Worm (Caenorhabditis elegans): ENCODE data around the gene F15H10.8.

The F15H10.8 gene

DNA sequence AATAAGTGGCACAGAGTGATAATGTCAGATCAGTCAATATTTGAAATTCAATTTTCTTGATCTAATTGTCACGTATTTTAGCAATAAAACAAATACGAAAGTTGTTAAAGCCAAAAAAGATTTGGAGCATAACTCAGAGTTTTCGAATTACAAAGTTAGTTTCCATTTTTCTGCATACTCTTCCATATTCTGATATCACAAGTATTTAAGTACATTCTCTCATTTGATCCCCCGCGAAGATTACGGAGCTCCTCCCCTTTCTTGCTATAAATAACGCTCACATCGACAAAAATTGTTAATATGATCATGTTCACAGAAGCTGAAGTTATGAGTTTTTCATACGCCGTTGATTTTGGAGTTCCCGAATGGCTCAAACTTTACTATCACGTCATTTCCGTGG lies 34.4 kb downstream of the F15H10.8 start, which contains the start of gene sri-20:
sri-20 (plus strand) TSS at position 301 of the 400 bp plus-strand sequence.
- TF ChIP-seq cnd-1 (tag; optimal IDR thresholded peaks at IDR 0.05) (no peak), ceh-43 (GFP tag; optimal IDR thresholded peaks at IDR 0.05) (no peak), elt-3 (tag; optimal IDR thresholded peaks at IDR 0.05) (no peak), pha-4 (tag; optimal IDR thresholded peaks at IDR 0.05) (no peak), nhr-237 (tag; optimal IDR thresholded peaks at IDR 0.05) (no peak), lsy-2 (tag; optimal IDR thresholded peaks at IDR 0.05) (no peak), ceh-39 (tag; optimal IDR thresholded peaks at IDR 0.05) (no peak), drap-1 (GFP tag; optimal IDR thresholded peaks at IDR 0.05) (no peak), lin-13 (tag; optimal IDR thresholded peaks at IDR 0.05) (no peak), M03D4.4 (tag; optimal IDR thresholded peaks at IDR 0.05) (no peak), flh-1 (GFP tag; optimal IDR thresholded peaks at IDR 0.05) (no peak), zip-8 (tag; optimal IDR thresholded peaks at IDR 0.05) (no peak), nhr-28 (tag; optimal IDR thresholded peaks at IDR 0.05) (no peak), unc-120 (tag; optimal IDR thresholded peaks at IDR 0.05; ENCODE audit: poor library complexity, severe bottlenecking) (no peak), tbx-8 (GFP tag; optimal IDR thresholded peaks at IDR 0.05) (no peak)

DNA sequence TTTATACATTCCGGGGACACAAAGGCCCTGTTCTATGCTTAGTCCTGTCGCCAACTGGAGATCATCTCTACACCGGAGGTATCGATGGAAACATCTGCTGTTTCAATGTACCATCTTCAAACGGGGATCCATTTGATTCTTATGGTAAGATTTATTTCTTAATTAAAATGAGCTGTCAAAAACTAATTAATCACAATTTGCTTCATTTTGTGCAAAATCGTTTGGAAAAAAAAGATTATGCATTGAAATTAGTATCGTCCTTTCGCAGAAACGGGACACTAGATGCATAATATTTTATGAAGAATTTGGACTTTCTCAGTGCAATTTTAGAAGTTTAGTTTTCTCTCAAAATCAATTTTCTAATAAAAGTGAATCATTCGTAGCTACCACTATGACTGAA lies 38.9 kb downstream of the F15H10.8 start:
- TF ChIP-seq nhr-2 (tag; optimal IDR thresholded peaks at IDR 0.05) (no peak), bed-3 (GFP tag; optimal IDR thresholded peaks at IDR 0.05) (no peak)

DNA sequence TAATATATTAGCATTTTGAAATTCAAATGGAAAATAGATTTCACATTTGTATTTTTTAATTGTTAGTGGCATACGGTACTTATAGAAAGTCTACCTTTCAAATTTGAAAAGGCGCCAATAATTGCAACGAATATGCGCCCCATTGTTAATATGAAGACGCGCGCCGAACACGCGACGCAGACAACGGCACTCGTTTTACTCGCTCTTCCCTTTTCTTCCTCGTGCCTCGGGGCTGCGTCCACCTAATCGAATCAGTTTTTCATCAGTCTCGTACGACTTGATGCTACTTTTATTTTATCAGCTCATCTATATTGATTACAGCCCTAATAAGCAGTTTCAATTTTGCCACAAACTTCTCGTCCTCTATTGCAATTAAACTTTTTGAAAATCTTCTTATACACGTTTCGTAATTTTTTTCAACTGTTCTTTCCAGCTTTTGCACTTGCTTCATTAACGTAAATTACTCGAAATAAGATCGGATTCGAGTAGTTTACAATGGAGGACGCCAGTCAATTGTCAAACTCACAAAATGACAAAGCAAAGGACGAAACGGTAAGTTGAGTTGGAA lies 40.8 kb downstream of the F15H10.8 start, which contains the start of gene cash-1:
cash-1 (plus strand) TSS at position 432 of the 568 bp plus-strand sequence.
- TF ChIP-seq pha-4 (tag; optimal IDR thresholded peaks at IDR 0.05): peak; percentile 18
- TF ChIP-seq nhr-76 (tag; optimal IDR thresholded peaks at IDR 0.05): no peak
- peak; percentile 18 for TF ChIP-seq ceh-39 (tag; optimal IDR thresholded peaks at IDR 0.05)
- no peak for TF ChIP-seq lin-32 (GFP tag; optimal IDR thresholded peaks at IDR 0.05)
- TF ChIP-seq mab-5 (tag; optimal IDR thresholded peaks at IDR 0.05): no peak
- no peak for TF ChIP-seq cnd-1 (tag; optimal IDR thresholded peaks at IDR 0.05)
- TF ChIP-seq nhr-2 (tag; optimal IDR thresholded peaks at IDR 0.05): no peak
- no peak for TF ChIP-seq sptf-1 (tag; optimal IDR thresholded peaks at IDR 0.05)
- no peak for TF ChIP-seq mls-2 (tag; optimal IDR thresholded peaks at IDR 0.05)
- no peak for TF ChIP-seq unc-39 (tag; optimal IDR thresholded peaks at IDR 0.05)
- no peak for TF ChIP-seq zip-8 (tag; optimal IDR thresholded peaks at IDR 0.05)
- TF ChIP-seq unc-120 (tag; optimal IDR thresholded peaks at IDR 0.05; ENCODE audit: poor library complexity, severe bottlenecking): no peak
- TF ChIP-seq flh-1 (GFP tag; optimal IDR thresholded peaks at IDR 0.05): no peak
- no peak for TF ChIP-seq blmp-1 (tag; optimal IDR thresholded peaks at IDR 0.05)
- TF ChIP-seq ceh-43 (GFP tag; optimal IDR thresholded peaks at IDR 0.05): no peak
- TF ChIP-seq nhr-28 (tag; optimal IDR thresholded peaks at IDR 0.05): no peak
- no peak for TF ChIP-seq elt-1 (tag; optimal IDR thresholded peaks at IDR 0.05; ENCODE audit: borderline replicate concordance, insufficient read depth)
- TF ChIP-seq elt-3 (tag; optimal IDR thresholded peaks at IDR 0.05): no peak
- no peak for TF ChIP-seq ham-2 (GFP tag; optimal IDR thresholded peaks at IDR 0.05)
- peak; percentile 54 for TF ChIP-seq mep-1 (tag; optimal IDR thresholded peaks at IDR 0.05)
- TF ChIP-seq sem-2 (GFP tag; optimal IDR thresholded peaks at IDR 0.05): no peak
- TF ChIP-seq lin-13 (tag; optimal IDR thresholded peaks at IDR 0.05): peak; percentile 23
- peak; percentile 89 for TF ChIP-seq ces-1 (GFP tag; optimal IDR thresholded peaks at IDR 0.05)
- peak; percentile 68 for TF ChIP-seq lsy-2 (tag; optimal IDR thresholded peaks at IDR 0.05)
- no peak for TF ChIP-seq ztf-11 (tag; optimal IDR thresholded peaks at IDR 0.05)
- no peak for TF ChIP-seq ceh-83 (GFP tag; optimal IDR thresholded peaks at IDR 0.05)
- TF ChIP-seq hlh-1 (tag; optimal IDR thresholded peaks at IDR 0.05): peak; percentile 10
- TF ChIP-seq snpc-4 (tag; optimal IDR thresholded peaks at IDR 0.05): no peak
- no peak for TF ChIP-seq drap-1 (GFP tag; optimal IDR thresholded peaks at IDR 0.05)
- TF ChIP-seq tbx-8 (GFP tag; optimal IDR thresholded peaks at IDR 0.05): no peak
- TF ChIP-seq nhr-12 (tag; optimal IDR thresholded peaks at IDR 0.05): no peak
- TF ChIP-seq unc-62 (GFP tag; optimal IDR thresholded peaks at IDR 0.05): no peak
- TF ChIP-seq M03D4.4 (tag; optimal IDR thresholded peaks at IDR 0.05): no peak
- TF ChIP-seq bed-3 (GFP tag; optimal IDR thresholded peaks at IDR 0.05): no peak
- TF ChIP-seq nhr-237 (tag; optimal IDR thresholded peaks at IDR 0.05): peak; percentile 32

DNA sequence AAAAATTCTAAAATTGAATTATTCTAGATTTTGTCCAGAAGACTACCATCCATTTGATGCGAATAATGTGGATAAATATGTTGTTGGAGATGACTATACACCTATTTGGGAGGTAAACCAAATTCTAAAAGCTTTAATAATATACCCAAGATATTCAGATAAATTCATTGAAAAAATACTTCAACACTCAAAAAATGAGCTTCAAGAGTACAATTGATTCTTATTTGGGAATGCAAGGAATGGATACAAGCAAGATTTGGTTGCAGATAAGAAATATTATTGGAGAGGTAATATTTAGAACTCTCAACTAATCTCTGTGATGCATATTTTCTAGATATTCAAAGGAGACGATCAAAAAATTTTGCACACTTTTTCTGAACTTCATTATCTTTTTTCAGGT lies 42.5 kb downstream of the F15H10.8 start:
- TF ChIP-seq snpc-4 (tag; optimal IDR thresholded peaks at IDR 0.05): no peak
- no peak for TF ChIP-seq bed-3 (GFP tag; optimal IDR thresholded peaks at IDR 0.05)
- TF ChIP-seq zip-8 (tag; optimal IDR thresholded peaks at IDR 0.05): no peak
- TF ChIP-seq drap-1 (GFP tag; optimal IDR thresholded peaks at IDR 0.05): no peak
- TF ChIP-seq nhr-28 (tag; optimal IDR thresholded peaks at IDR 0.05): no peak
- no peak for TF ChIP-seq lin-13 (tag; optimal IDR thresholded peaks at IDR 0.05)
- TF ChIP-seq mls-2 (tag; optimal IDR thresholded peaks at IDR 0.05): no peak
- TF ChIP-seq lsy-2 (tag; optimal IDR thresholded peaks at IDR 0.05): no peak
- no peak for TF ChIP-seq blmp-1 (tag; optimal IDR thresholded peaks at IDR 0.05)
